Worm (Caenorhabditis elegans) whole organism, late embryonic: ENCODE results near the gene C18G1.1.
A peak's percentile ranks its signal among the peaks of the same experiment; 100 is the strongest.

Source experiments
- C08G9.2 ChIP-seq: sonication (generic microtip); optimal IDR thresholded peaks from 2 replicates; lab custom pipeline; 2016; ENCODE audit warnings: mild to moderate bottlenecking, missing genetic modification characterization, moderate library complexity, missing compliant biosample characterization
- K02D7.2 ChIP-seq: sonication (generic microtip); optimal IDR thresholded peaks from 2 replicates; lab custom pipeline; 2017; ENCODE audit warnings: mild to moderate bottlenecking, missing genetic modification characterization, missing compliant biosample characterization
- K09A11.1 ChIP-seq: sonication (generic microtip); optimal IDR thresholded peaks from 2 replicates; lab custom pipeline; 2017; ENCODE audit warnings: antibody characterized with exemption, mild to moderate bottlenecking, missing genetic modification characterization, missing compliant biosample characterization; ENCODE audit not compliant: insufficient read depth
- T23F11.4 ChIP-seq: fragments of 200-800 bp; sonication (Bioruptor generic); optimal IDR thresholded peaks from 2 replicates; lab custom pipeline; 2018; ENCODE audit warnings: mild to moderate bottlenecking, missing genetic modification characterization, missing compliant biosample characterization
- Y22D7AL.16 ChIP-seq: sonication (generic microtip); optimal IDR thresholded peaks from 2 replicates; lab custom pipeline; 2016; ENCODE audit warnings: missing genetic modification characterization, missing compliant biosample characterization
- ahr-1 ChIP-seq: sonication (generic microtip); optimal IDR thresholded peaks from 2 replicates; lab custom pipeline; 2016; ENCODE audit warnings: missing genetic modification characterization, missing compliant biosample characterization
- ama-1 ChIP-seq: fragments of 150-350 bp; optimal IDR thresholded peaks from 2 replicates; lab custom pipeline; 2014
- ceh-18 ChIP-seq: sonication (generic microtip); optimal IDR thresholded peaks from 2 replicates; lab custom pipeline; 2016; ENCODE audit warnings: missing genetic modification characterization, missing compliant biosample characterization
- ceh-31 ChIP-seq: sonication (generic microtip); optimal IDR thresholded peaks from 2 replicates; lab custom pipeline; 2016; ENCODE audit warnings: missing genetic modification characterization, missing compliant biosample characterization
- ceh-45 ChIP-seq: fragments of 200-800 bp; sonication (Bioruptor generic); IDR thresholded peaks from 2 replicates; pipeline ENCODE4 v1.3.6; 2022; ENCODE audit warnings: missing genetic modification reagents, missing genetic modification characterization, missing compliant biosample characterization
- ceh-6 ChIP-seq: fragments of 200-800 bp; sonication (Bioruptor generic); optimal IDR thresholded peaks from 2 replicates; lab custom pipeline; 2018; ENCODE audit warnings: mild to moderate bottlenecking, missing genetic modification characterization, missing compliant biosample characterization
- ceh-9 ChIP-seq: sonication (generic microtip); optimal IDR thresholded peaks from 2 replicates; lab custom pipeline; 2016; ENCODE audit warnings: mild to moderate bottlenecking, missing genetic modification characterization, inconsistent platforms, missing compliant biosample characterization
- dmd-4 ChIP-seq: sonication (generic microtip); optimal IDR thresholded peaks from 2 replicates; lab custom pipeline; 2016; ENCODE audit warnings: borderline replicate concordance, missing genetic modification characterization, missing compliant biosample characterization
- dve-1 ChIP-seq: sonication (generic microtip); optimal IDR thresholded peaks from 2 replicates; lab custom pipeline; 2017; ENCODE audit warnings: antibody characterized with exemption, mild to moderate bottlenecking, missing genetic modification characterization, missing compliant biosample characterization
- elt-2 ChIP-seq: sonication (generic microtip); optimal IDR thresholded peaks from 2 replicates; lab custom pipeline; 2016; ENCODE audit warnings: missing genetic modification reagents, missing genetic modification characterization, missing compliant biosample characterization
- elt-4 ChIP-seq: sonication (generic microtip); optimal IDR thresholded peaks from 2 replicates; lab custom pipeline; 2016; ENCODE audit warnings: missing genetic modification characterization, missing compliant biosample characterization
- ets-4 ChIP-seq: sonication (generic microtip); optimal IDR thresholded peaks from 2 replicates; lab custom pipeline; 2016; ENCODE audit warnings: missing genetic modification characterization, missing compliant biosample characterization
- eyg-1 ChIP-seq: sonication (generic microtip); optimal IDR thresholded peaks from 2 replicates; lab custom pipeline; 2016; ENCODE audit warnings: missing genotype, missing genetic modification characterization, missing compliant biosample characterization
- fax-1 ChIP-seq: sonication (generic microtip); optimal IDR thresholded peaks from 2 replicates; lab custom pipeline; 2016; ENCODE audit warnings: missing genotype, missing genetic modification characterization, missing compliant biosample characterization
- hlh-13 ChIP-seq: fragments of 200-800 bp; sonication (Bioruptor generic); optimal IDR thresholded peaks from 2 replicates; lab custom pipeline; 2018; ENCODE audit warnings: mild to moderate bottlenecking, missing genetic modification characterization, missing compliant biosample characterization
- hlh-15 ChIP-seq: sonication (generic microtip); optimal IDR thresholded peaks from 2 replicates; lab custom pipeline; 2016; ENCODE audit warnings: missing genetic modification characterization, missing compliant biosample characterization
- lim-6 ChIP-seq: sonication (generic microtip); optimal IDR thresholded peaks from 2 replicates; lab custom pipeline; 2016; ENCODE audit warnings: missing genetic modification characterization, missing compliant biosample characterization
- lin-11 ChIP-seq: fragments of 200-800 bp; sonication (Bioruptor generic); optimal IDR thresholded peaks from 2 replicates; lab custom pipeline; 2018; ENCODE audit warnings: mild to moderate bottlenecking, missing genetic modification characterization, missing compliant biosample characterization
- nfya-1 ChIP-seq: sonication (generic microtip); optimal IDR thresholded peaks from 2 replicates; lab custom pipeline; 2017; ENCODE audit warnings: missing genetic modification characterization, mild to moderate bottlenecking, missing compliant biosample characterization, antibody characterized with exemption, moderate library complexity
- nhr-11 ChIP-seq: fragments of 150-350 bp; optimal IDR thresholded peaks from 2 replicates; lab custom pipeline; 2014; ENCODE audit warnings: missing biosample characterization, missing genetic modification characterization
- nhr-232 ChIP-seq: sonication (generic microtip); optimal IDR thresholded peaks from 2 replicates; lab custom pipeline; 2016; ENCODE audit warnings: missing genetic modification characterization, missing compliant biosample characterization
- npax-4 ChIP-seq: sonication (generic microtip); optimal IDR thresholded peaks from 2 replicates; lab custom pipeline; 2016; ENCODE audit warnings: missing genetic modification characterization, missing compliant biosample characterization
- odd-2 ChIP-seq: sonication (generic microtip); optimal IDR thresholded peaks from 2 replicates; lab custom pipeline; 2017; ENCODE audit warnings: antibody characterized with exemption, mild to moderate bottlenecking, missing genetic modification characterization, missing compliant biosample characterization
- pag-3 ChIP-seq: sonication (generic microtip); optimal IDR thresholded peaks from 2 replicates; lab custom pipeline; 2016; ENCODE audit warnings: missing compliant biosample characterization, missing genetic modification characterization, borderline replicate concordance
- pax-1 ChIP-seq: fragments of 150-350 bp; optimal IDR thresholded peaks from 2 replicates; lab custom pipeline; 2014; ENCODE audit warnings: missing biosample characterization, missing genetic modification characterization
- pha-2 ChIP-seq: sonication (generic microtip); optimal IDR thresholded peaks from 2 replicates; lab custom pipeline; 2017; ENCODE audit warnings: mild to moderate bottlenecking, missing genetic modification characterization, missing compliant biosample characterization
- pha-4 ChIP-seq: fragments of 150-350 bp; optimal IDR thresholded peaks from 2 replicates; lab custom pipeline; 2018; ENCODE audit warnings: missing biosample characterization, missing genetic modification reagents, missing genetic modification characterization
- pqm-1 ChIP-seq: sonication (generic microtip); optimal IDR thresholded peaks from 2 replicates; lab custom pipeline; 2016; ENCODE audit warnings: missing genetic modification characterization, missing compliant biosample characterization
- sdc-2 ChIP-seq: sonication (generic microtip); optimal IDR thresholded peaks from 2 replicates; lab custom pipeline; 2016; ENCODE audit warnings: missing genotype, missing genetic modification characterization, missing compliant biosample characterization
- sox-2 ChIP-seq: fragments of 200-800 bp; sonication (Bioruptor generic); IDR thresholded peaks from 2 replicates; pipeline ENCODE4 v1.3.6; 2022; ENCODE audit warnings: missing genetic modification reagents, missing genetic modification characterization, missing compliant biosample characterization
- sox-4 ChIP-seq: sonication (generic microtip); optimal IDR thresholded peaks from 2 replicates; lab custom pipeline; 2017; ENCODE audit warnings: mild to moderate bottlenecking, missing genetic modification characterization, inconsistent platforms, missing compliant biosample characterization
- syd-9 ChIP-seq: sonication (generic microtip); optimal IDR thresholded peaks from 2 replicates; lab custom pipeline; 2016; ENCODE audit warnings: mild to moderate bottlenecking, missing genetic modification characterization, moderate library complexity, missing compliant biosample characterization
- tbx-2 ChIP-seq: sonication (generic microtip); optimal IDR thresholded peaks from 2 replicates; lab custom pipeline; 2016; ENCODE audit warnings: missing genetic modification characterization, missing compliant biosample characterization
- tbx-7 ChIP-seq: sonication (generic microtip); optimal IDR thresholded peaks from 2 replicates; lab custom pipeline; 2016; ENCODE audit warnings: missing genotype, missing genetic modification characterization, missing compliant biosample characterization
- unc-55 ChIP-seq: sonication (generic microtip); optimal IDR thresholded peaks from 2 replicates; lab custom pipeline; 2017; ENCODE audit warnings: missing biosample characterization, missing genetic modification reagents, missing genetic modification characterization
- zip-5 ChIP-seq: sonication (generic microtip); optimal IDR thresholded peaks from 2 replicates; lab custom pipeline; 2016; ENCODE audit warnings: missing genetic modification characterization, missing compliant biosample characterization
- ztf-16 ChIP-seq: sonication (generic microtip); optimal IDR thresholded peaks from 2 replicates; lab custom pipeline; 2017; ENCODE audit warnings: missing genetic modification characterization, missing compliant biosample characterization

The C18G1.1 gene

DNA sequence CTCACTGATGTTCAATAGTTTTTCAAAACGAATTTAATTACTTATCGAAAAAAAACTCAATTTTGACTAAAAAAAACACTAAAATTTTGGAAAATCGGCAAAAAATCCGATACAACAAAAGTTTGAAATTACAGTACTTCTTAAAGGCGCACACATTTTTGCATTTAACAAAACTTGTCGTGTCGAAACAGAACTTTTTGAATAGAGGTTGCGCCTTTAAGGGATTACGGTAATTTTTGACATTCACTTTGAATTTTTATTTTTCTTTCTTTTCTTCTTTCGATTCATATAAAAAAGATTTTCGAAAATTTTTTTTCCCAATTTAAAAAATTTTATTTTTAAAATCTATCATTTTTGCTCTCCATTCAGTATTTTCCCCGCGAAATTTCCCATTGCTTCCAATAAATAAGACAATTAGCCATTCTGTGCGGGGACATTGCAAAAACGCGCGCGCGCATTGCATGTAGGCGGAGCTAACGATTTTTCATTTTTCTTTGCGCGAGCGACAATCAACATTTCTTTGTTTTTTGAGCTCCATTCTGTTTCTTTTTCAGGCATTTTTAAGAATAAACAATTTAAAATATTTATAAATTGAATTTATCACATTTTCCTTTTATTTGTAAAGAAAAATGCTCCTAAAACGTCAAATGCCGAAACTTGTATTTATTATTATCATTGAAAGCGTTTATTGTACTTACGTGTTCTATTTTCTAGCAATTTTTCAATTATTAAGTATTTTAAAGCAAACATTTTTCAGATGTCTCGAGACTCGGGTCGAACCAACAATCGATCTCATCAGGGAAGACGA, 46.4 kb upstream of the C18G1.1 start, which contains the start of gene F39G3.3 (continued):
- TF ChIP-seq pax-1 (tag; lab: Kevin White, UChicago) (peak; percentile 25), K09A11.1 (tag; lab: Kevin White, UChicago) (peak; percentile 80), sox-2 (GFP tag; lab: Robert Waterston, UW) (peak; percentile 82), ceh-18 (tag; lab: Kevin White, UChicago) (peak; percentile 58), tbx-7 (peak; percentile 54), fax-1 (tag; lab: Kevin White, UChicago) (peak; percentile 92), T23F11.4 (GFP tag; lab: Kevin White, UChicago) (peak; percentile 65), tbx-2 (tag; lab: Kevin White, UChicago) (peak; percentile 89), ama-1 (no peak), sox-4 (tag; lab: Kevin White, UChicago) (peak; percentile 88), nhr-11 (no peak), eyg-1 (tag; lab: Kevin White, UChicago) (peak; percentile 75), nfya-1 (tag; lab: Kevin White, UChicago) (peak; percentile 89), hlh-15 (tag; lab: Kevin White, UChicago) (peak; percentile 79), pha-2 (peak; percentile 88), ztf-16 (peak; percentile 74), unc-55 (no peak), elt-4 (tag; lab: Kevin White, UChicago) (no peak), dmd-4 (peak; percentile 70), lin-11 (peak; percentile 78), ceh-6 (GFP tag; lab: Kevin White, UChicago) (peak; percentile 63), ahr-1 (peak; percentile 78), pqm-1 (no peak), ceh-9 (tag; lab: Kevin White, UChicago) (no peak), nhr-232 (tag; lab: Kevin White, UChicago) (peak; percentile 69), K02D7.2 (tag; lab: Kevin White, UChicago) (peak; percentile 83), dve-1 (tag; lab: Kevin White, UChicago) (no peak), Y22D7AL.16 (tag; lab: Kevin White, UChicago) (peak; percentile 54), pag-3 (tag; lab: Kevin White, UChicago) (peak; percentile 2), zip-5 (tag; lab: Kevin White, UChicago) (peak; percentile 86), syd-9 (tag; lab: Kevin White, UChicago) (peak; percentile 77), sdc-2 (peak; percentile 67)

- TF ChIP-seq C08G9.2 (tag; lab: Kevin White, UChicago) (no peak), ztf-16 (no peak), lim-6 (no peak), ceh-6 (GFP tag; lab: Kevin White, UChicago) (no peak), ceh-45 (GFP tag; lab: Robert Waterston, UW) (no peak), ets-4 (tag; lab: Kevin White, UChicago) (no peak), hlh-13 (GFP tag; lab: Kevin White, UChicago) (no peak), ceh-31 (tag; lab: Kevin White, UChicago) (no peak), elt-2 (tag; lab: Kevin White, UChicago) (no peak), pha-4 (tag; lab: Kevin White, UChicago) (no peak), npax-4 (tag; lab: Kevin White, UChicago) (no peak), odd-2 (no peak)
Observed at ce11 chrV:4733952-4734351, 43.8 kb upstream of the C18G1.1 start.
